Worm (Caenorhabditis elegans): ENCODE data around the gene str-228.

The str-228 gene

DNA sequence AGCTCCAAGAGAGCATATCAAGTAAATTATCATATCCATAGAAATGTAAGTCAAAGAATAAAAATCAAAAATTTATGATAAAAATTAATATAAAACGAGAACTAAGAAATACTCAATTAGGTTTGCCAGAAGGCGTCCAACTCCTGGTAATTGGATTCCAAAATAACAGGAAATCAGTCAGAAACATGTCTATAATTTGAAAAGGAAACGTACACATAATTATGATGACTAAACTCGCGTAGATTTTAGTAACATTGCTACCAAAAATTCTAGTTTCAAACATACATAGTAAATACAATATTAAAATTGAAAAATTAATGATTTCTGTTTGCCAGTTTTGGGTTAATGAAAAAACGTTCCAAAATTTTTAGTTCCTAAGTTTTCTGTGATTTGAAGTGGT, 25.3 kb upstream of the str-228 start, which contains the start of gene srbc-33:
Gene srbc-33, minus strand, starts transcription at position 101 of the 400 bp plus-strand sequence.
- no peak for TF ChIP-seq ztf-26 (tag; optimal IDR thresholded peaks at IDR 0.05)
- no peak for TF ChIP-seq unc-62 (GFP tag; optimal IDR thresholded peaks at IDR 0.05)
- no peak for TF ChIP-seq lin-35 (GFP tag; optimal IDR thresholded peaks at IDR 0.05)
- TF ChIP-seq Y53G8AR.9 (GFP tag; conservative IDR thresholded peaks at IDR 0.05) = no peak
- TF ChIP-seq Y79H2A.3 (GFP tag; conservative IDR thresholded peaks at IDR 0.05) = no peak
- no peak for TF ChIP-seq nfyb-1 (GFP tag; IDR thresholded peaks at IDR 0.05)
- TF ChIP-seq aptf-2 (GFP tag; conservative IDR thresholded peaks at IDR 0.05) = no peak
- TF ChIP-seq ztf-6 (GFP tag; IDR thresholded peaks at IDR 0.05) = no peak
- TF ChIP-seq unc-130 (GFP tag; optimal IDR thresholded peaks at IDR 0.05) = no peak
- TF ChIP-seq let-526 (GFP tag; IDR thresholded peaks at IDR 0.05) = no peak
- TF ChIP-seq snpc-3.4 (tag; optimal IDR thresholded peaks at IDR 0.05) = no peak
- TF ChIP-seq hmg-1.2 (GFP tag; IDR thresholded peaks at IDR 0.05) = no peak
- no peak for TF ChIP-seq hmg-20 (GFP tag; IDR thresholded peaks at IDR 0.05)
- TF ChIP-seq pha-4 (tag; optimal IDR thresholded peaks at IDR 0.05) = no peak
- TF ChIP-seq lsy-27 (tag; optimal IDR thresholded peaks at IDR 0.05; ENCODE audit: borderline replicate concordance, insufficient read depth) = no peak
- TF ChIP-seq attf-6 (GFP tag; IDR thresholded peaks at IDR 0.05) = no peak

ce11 chrV:3486857-3487256, 23.1 kb upstream of the str-228 start, which contains the start of gene srbc-32:
Gene srbc-32 (minus strand): TSS chrV:3486957.
- TF ChIP-seq athp-1 (tag; optimal IDR thresholded peaks at IDR 0.05) (no peak), F39B2.1 (GFP tag; IDR thresholded peaks at IDR 0.05) (no peak), nfya-1 (tag; optimal IDR thresholded peaks at IDR 0.05; ENCODE audit: borderline replicate concordance, insufficient read depth) (no peak), tbx-9 (tag; optimal IDR thresholded peaks at IDR 0.05; ENCODE audit: borderline replicate concordance) (no peak), madf-3 (GFP tag; IDR thresholded peaks at IDR 0.05) (no peak), egl-18 (GFP tag; IDR thresholded peaks at IDR 0.05) (no peak), F22D6.2 (tag; optimal IDR thresholded peaks at IDR 0.05) (no peak)

ce11 chrV:3490435-3490834, 19.5 kb upstream of the str-228 start, which contains the start of gene srbc-36:
Gene srbc-36 (minus strand): TSS chrV:3490535.
- TF ChIP-seq nfya-2 (GFP tag; IDR thresholded peaks at IDR 0.05) (no peak), hsf-1 (GFP tag; IDR thresholded peaks at IDR 0.05) (no peak), hmg-20 (GFP tag; IDR thresholded peaks at IDR 0.05) (no peak), aptf-2 (GFP tag; conservative IDR thresholded peaks at IDR 0.05) (no peak), F23B12.7 (tag; optimal IDR thresholded peaks at IDR 0.05; ENCODE audit: insufficient read depth) (no peak), Y95B8A.8 (GFP tag; IDR thresholded peaks at IDR 0.05) (no peak), ceh-79 (tag; optimal IDR thresholded peaks at IDR 0.05) (no peak), snpc-1.3 (tag; optimal IDR thresholded peaks at IDR 0.05; ENCODE audit: insufficient read depth) (no peak), dpl-1 (GFP tag; optimal IDR thresholded peaks at IDR 0.05) (no peak), K12H6.12 (tag; optimal IDR thresholded peaks at IDR 0.05) (no peak), lsy-27 (tag; optimal IDR thresholded peaks at IDR 0.05; ENCODE audit: borderline replicate concordance, insufficient read depth) (no peak), rpc-1 (optimal IDR thresholded peaks at IDR 0.05) (no peak), rpc-1 (tag; optimal IDR thresholded peaks at IDR 0.05) (no peak), aptf-3 (GFP tag; IDR thresholded peaks at IDR 0.05) (no peak), attf-3 (GFP tag; conservative IDR thresholded peaks at IDR 0.05) (no peak), tbx-9 (tag; optimal IDR thresholded peaks at IDR 0.05; ENCODE audit: borderline replicate concordance) (no peak), sea-2 (GFP tag; IDR thresholded peaks at IDR 0.05) (no peak), B0019.2 (GFP tag; conservative IDR thresholded peaks at IDR 0.05) (no peak), lag-1 (GFP tag; IDR thresholded peaks at IDR 0.05) (no peak), die-1 (tag; optimal IDR thresholded peaks at IDR 0.05) (no peak)

Data from whole organism, young adult.